Fruit fly (Drosophila melanogaster) whole organism, wandering third instar larva: ENCODE data around the gene CG43954.
A peak's percentile ranks its signal among the peaks of the same experiment; 100 is the strongest.

Experiments
- Abd-B ChIP-seq: fragments of >200 bp; optimal IDR thresholded peaks from 2 replicates; lab custom pipeline; 2017; ENCODE audit warnings: missing biosample characterization, missing genetic modification characterization
- CG32264 ChIP-seq: fragments of 200-800 bp; sonication (Bioruptor generic); optimal IDR thresholded peaks from 2 replicates; lab custom pipeline; 2016; ENCODE audit warnings: missing biosample characterization, missing genetic modification characterization
- CG9705 ChIP-seq: fragments of 200-800 bp; sonication (Bioruptor generic); optimal IDR thresholded peaks from 2 replicates; lab custom pipeline; 2018; ENCODE audit warnings: missing biosample characterization, mild to moderate bottlenecking, missing genetic modification characterization
- CrebA ChIP-seq: fragments of 200-800 bp; sonication (Bioruptor generic); optimal IDR thresholded peaks from 2 replicates; lab custom pipeline; 2016; ENCODE audit warnings: missing biosample characterization, mild to moderate bottlenecking, missing genetic modification characterization, borderline replicate concordance
- Dfd ChIP-seq: fragments of >200 bp; optimal IDR thresholded peaks from 2 replicates; lab custom pipeline; 2017; ENCODE audit warnings: missing biosample characterization, missing genetic modification characterization
- Dif ChIP-seq: fragments of 200-275, 200-300 bp; sonication (Bioruptor generic); optimal IDR thresholded peaks from 2 replicates; lab custom pipeline; 2018; ENCODE audit warnings: missing biosample characterization, missing genetic modification characterization; ENCODE audit not compliant: partially characterized antibody
- GATAd ChIP-seq: sonication (Bioruptor generic); optimal IDR thresholded peaks from 2 replicates; lab custom pipeline; 2016; ENCODE audit warnings: missing biosample characterization, missing genetic modification characterization
- HLH106 ChIP-seq: fragments of 200-800 bp; optimal IDR thresholded peaks from 3 replicates; lab custom pipeline; 2019; ENCODE audit warnings: missing biosample characterization, mild to moderate bottlenecking, missing genetic modification characterization, moderate library complexity
- Hnf4 ChIP-seq: fragments of 200-800 bp; sonication (Bioruptor generic); optimal IDR thresholded peaks from 2 replicates; lab custom pipeline; 2016; ENCODE audit warnings: missing biosample characterization, mild to moderate bottlenecking, missing genetic modification characterization
- Hr78 ChIP-seq: fragments of >200 bp; optimal IDR thresholded peaks from 2 replicates; lab custom pipeline; 2017; ENCODE audit warnings: missing biosample characterization, missing genetic modification characterization
- Hr83 ChIP-seq: fragments of 200-300 bp; sonication (Bioruptor generic); optimal IDR thresholded peaks from 2 replicates; lab custom pipeline; 2016; ENCODE audit warnings: missing biosample characterization, mild to moderate bottlenecking, missing genetic modification characterization, moderate library complexity; ENCODE audit not compliant: poor library complexity, severe bottlenecking
- Jra ChIP-seq: sonication (Bioruptor generic); optimal IDR thresholded peaks from 2 replicates; lab custom pipeline; 2016; ENCODE audit warnings: missing biosample characterization, missing genetic modification characterization
- Mio ChIP-seq: sonication (Bioruptor generic); optimal IDR thresholded peaks from 2 replicates; lab custom pipeline; 2016; ENCODE audit warnings: missing biosample characterization, missing genetic modification characterization
- Myc ChIP-seq: fragments of >200 bp; optimal IDR thresholded peaks from 2 replicates; lab custom pipeline; 2017
- N ChIP-seq: fragments of >200 bp; optimal IDR thresholded peaks from 2 replicates; lab custom pipeline; 2018; ENCODE audit warnings: missing biosample characterization, missing external identifiers, missing genetic modification characterization
- OdsH ChIP-seq: fragments of 200-800 bp; sonication (Bioruptor generic); optimal IDR thresholded peaks from 2 replicates; lab custom pipeline; 2016; ENCODE audit warnings: missing biosample characterization, mild to moderate bottlenecking, missing genetic modification characterization
- Rel ChIP-seq, 2 experiments: fragments of 200-800 bp; sonication (Bioruptor generic) in 1 of 2; optimal IDR thresholded peaks; 2 replicates in 1 of 2; 3 replicates in 1 of 2; lab custom pipeline; 2016 to 2019; ENCODE audit warnings: mild to moderate bottlenecking in 2 of 2, missing biosample characterization in 2 of 2, missing genetic modification characterization in 2 of 2, moderate library complexity in 1 of 2
- Sp1 ChIP-seq: fragments of 200-800 bp; sonication (Bioruptor generic); optimal IDR thresholded peaks from 3 replicates; lab custom pipeline; 2019; ENCODE audit warnings: missing biosample characterization, mild to moderate bottlenecking, missing genetic modification characterization, moderate library complexity
- Vsx2 ChIP-seq: fragments of 200-300, 225-300 bp; sonication (Bioruptor generic); optimal IDR thresholded peaks from 2 replicates; lab custom pipeline; 2018; ENCODE audit warnings: missing biosample characterization, missing genetic modification characterization; ENCODE audit not compliant: partially characterized antibody
- br ChIP-seq: fragments of 200-800 bp; sonication (Bioruptor generic); optimal IDR thresholded peaks from 2 replicates; lab custom pipeline; 2016; ENCODE audit warnings: missing biosample characterization, missing genetic modification characterization
- brk ChIP-seq: fragments of 200-800 bp; sonication (Bioruptor generic); optimal IDR thresholded peaks from 2 replicates; lab custom pipeline; 2016; ENCODE audit warnings: missing biosample characterization, mild to moderate bottlenecking, missing genetic modification characterization
- dl ChIP-seq, 2 experiments: fragments of 175-275, 200-275 bp in 1 of 2; fragments of 200-275 bp in 1 of 2; sonication (Bioruptor generic); optimal IDR thresholded peaks; lab custom pipeline; 2018; ENCODE audit warnings: mild to moderate bottlenecking in 2 of 2, missing biosample characterization in 2 of 2, missing genetic modification characterization in 2 of 2, moderate library complexity in 2 of 2; ENCODE audit not compliant: partially characterized antibody in 2 of 2, insufficient read depth in 1 of 2
- dmrt93B ChIP-seq: fragments of 200-800 bp; sonication (Bioruptor generic); optimal IDR thresholded peaks from 2 replicates; lab custom pipeline; 2018; ENCODE audit warnings: missing biosample characterization, mild to moderate bottlenecking, missing genetic modification characterization
- dsf ChIP-seq: sonication (Bioruptor generic); optimal IDR thresholded peaks from 2 replicates; lab custom pipeline; 2016; ENCODE audit warnings: missing biosample characterization, missing genetic modification characterization, borderline replicate concordance
- ey ChIP-seq: fragments of 200-800 bp; sonication (Bioruptor generic); optimal IDR thresholded peaks from 2 replicates; lab custom pipeline; 2016; ENCODE audit warnings: missing biosample characterization, missing genetic modification characterization
- foxo ChIP-seq, 2 experiments: fragments of 200-800 bp; sonication (Bioruptor generic); optimal IDR thresholded peaks; 2 replicates in 1 of 2; 3 replicates in 1 of 2; lab custom pipeline; 2016 to 2017; ENCODE audit warnings: missing biosample characterization in 2 of 2, missing genetic modification characterization in 2 of 2
- fru ChIP-seq: fragments of 200-800 bp; sonication (Bioruptor generic); optimal IDR thresholded peaks from 3 replicates; lab custom pipeline; 2016; ENCODE audit warnings: missing biosample characterization, mild to moderate bottlenecking, missing genetic modification characterization
- h ChIP-seq: fragments of 200-800 bp; sonication (Bioruptor generic); optimal IDR thresholded peaks from 3 replicates; lab custom pipeline; 2016; ENCODE audit warnings: missing biosample characterization, mild to moderate bottlenecking, missing genetic modification characterization
- jim ChIP-seq: fragments of 175-275, 200-325 bp; sonication (Bioruptor generic); optimal IDR thresholded peaks from 2 replicates; lab custom pipeline; 2016; ENCODE audit warnings: missing biosample characterization, mild to moderate bottlenecking, missing genetic modification characterization
- lola ChIP-seq: fragments of >200 bp; optimal IDR thresholded peaks from 2 replicates; lab custom pipeline; 2017; ENCODE audit warnings: missing biosample characterization, missing genetic modification characterization
- pan ChIP-seq: fragments of >200 bp; optimal IDR thresholded peaks from 2 replicates; lab custom pipeline; 2017
- psq ChIP-seq: fragments of 200-800 bp; sonication (Bioruptor generic); optimal IDR thresholded peaks from 3 replicates; lab custom pipeline; 2017; ENCODE audit warnings: missing biosample characterization, mild to moderate bottlenecking, missing genetic modification characterization, moderate library complexity
- rgr ChIP-seq: fragments of 200-800 bp; sonication (Bioruptor generic); optimal IDR thresholded peaks from 3 replicates; lab custom pipeline; 2016; ENCODE audit warnings: missing biosample characterization, mild to moderate bottlenecking, missing genetic modification characterization
- sage ChIP-seq: fragments of 200-800 bp; sonication (Bioruptor generic); optimal IDR thresholded peaks from 2 replicates; lab custom pipeline; 2016; ENCODE audit warnings: missing biosample characterization, mild to moderate bottlenecking, missing genetic modification characterization
- sv ChIP-seq: fragments of 200-800 bp; sonication (Bioruptor generic); optimal IDR thresholded peaks from 3 replicates; lab custom pipeline; 2016; ENCODE audit warnings: missing biosample characterization, missing genetic modification characterization
- tai ChIP-seq: sonication (Bioruptor generic); optimal IDR thresholded peaks from 2 replicates; lab custom pipeline; 2016; ENCODE audit warnings: missing biosample characterization, missing genetic modification characterization
- usp ChIP-seq: fragments of >200 bp; optimal IDR thresholded peaks from 2 replicates; lab custom pipeline; 2017; ENCODE audit warnings: missing biosample characterization, missing genetic modification characterization
- woc ChIP-seq: sonication (Bioruptor generic); optimal IDR thresholded peaks from 2 replicates; lab custom pipeline; 2016; ENCODE audit warnings: missing biosample characterization, mild to moderate bottlenecking, missing genetic modification characterization

The CG43954 gene

dm6 chr3L:16652531-16652930, 58.9 kb downstream of the CG43954 start:
- no peak for TF ChIP-seq Sp1 (GFP tag; lab: Kevin White, UChicago)
- no peak for TF ChIP-seq CG32264 (GFP tag; lab: Kevin White, UChicago)
- no peak for TF ChIP-seq woc (GFP tag; lab: Kevin White, UChicago)
- no peak for TF ChIP-seq Vsx2 (GFP tag; lab: Kevin White, UChicago)
- TF ChIP-seq Abd-B (GFP tag; lab: Kevin White, UChicago), result no peak
- TF ChIP-seq rgr (GFP tag; lab: Kevin White, UChicago), result no peak
- no peak for TF ChIP-seq N
- no peak for TF ChIP-seq OdsH (GFP tag; lab: Kevin White, UChicago)
- TF ChIP-seq GATAd, result no peak
- no peak for TF ChIP-seq foxo (GFP tag; optimal IDR thresholded peaks at IDR 0.05; lab: Kevin White, UChicago)
- no peak for TF ChIP-seq psq
- TF ChIP-seq tai (GFP tag; lab: Kevin White, UChicago), result no peak
- TF ChIP-seq, all 38 proteins: peak for 0

- no peak for TF ChIP-seq usp (GFP tag; lab: Kevin White, UChicago)
- TF ChIP-seq Dif, result peak; percentile 5
- TF ChIP-seq CG32264 (GFP tag; lab: Kevin White, UChicago), result no peak
Observed at dm6 chr3L:16651127-16651526, 60.4 kb downstream of the CG43954 start.

- TF ChIP-seq N, result no peak
- no peak for TF ChIP-seq Hr83 (GFP tag; lab: Kevin White, UChicago)
- TF ChIP-seq sage, result no peak
- no peak for TF ChIP-seq usp (GFP tag; lab: Kevin White, UChicago)
- no peak for TF ChIP-seq OdsH (GFP tag; lab: Kevin White, UChicago)
- TF ChIP-seq, all 38 proteins: peak for 0
Observed at dm6 chr3L:16650078-16650477, 61.4 kb downstream of the CG43954 start.

- TF ChIP-seq CG9705 (GFP tag; lab: Kevin White, UChicago), result peak; percentile 51
- peak; percentile 39 for TF ChIP-seq psq
- peak; percentile 24 for TF ChIP-seq dmrt93B (GFP tag; lab: Kevin White, UChicago)
- peak in 1 of 2 experiments; percentile 78 for TF ChIP-seq foxo (GFP tag; optimal IDR thresholded peaks at IDR 0.05; lab: Kevin White, UChicago)
- TF ChIP-seq Hr78 (GFP tag; lab: Kevin White, UChicago), result no peak
- peak; percentile 78 for TF ChIP-seq Hr83 (GFP tag; lab: Kevin White, UChicago)
- TF ChIP-seq Abd-B (GFP tag; lab: Kevin White, UChicago), result no peak
- no peak for TF ChIP-seq Dfd (GFP tag; lab: Kevin White, UChicago)
- TF ChIP-seq GATAd, result no peak
- peak; percentile 22 for TF ChIP-seq brk (GFP tag; lab: Kevin White, UChicago)
- peak; percentile 46 for TF ChIP-seq HLH106 (tag; lab: Kevin White, UChicago)
- TF ChIP-seq lola (GFP tag; lab: Kevin White, UChicago), result no peak
- TF ChIP-seq sv (GFP tag; lab: Kevin White, UChicago), result peak; percentile 27
- TF ChIP-seq dsf (GFP tag; lab: Kevin White, UChicago), result peak; percentile 1
- TF ChIP-seq Dif, result no peak
- peak; percentile 18 for TF ChIP-seq jim (GFP tag; lab: Kevin White, UChicago)
- TF ChIP-seq fru (GFP tag; lab: Kevin White, UChicago), result peak; percentile 72
- peak; percentile 93 for TF ChIP-seq Hnf4 (GFP tag; lab: Kevin White, UChicago)
- no peak for TF ChIP-seq Vsx2 (GFP tag; lab: Kevin White, UChicago)
- no peak for TF ChIP-seq Rel (GFP tag; optimal IDR thresholded peaks at IDR 0.05; lab: Kevin White, UChicago)
- peak; percentile 51 for TF ChIP-seq Rel (tag; optimal IDR thresholded peaks at IDR 0.05; lab: Kevin White, UChicago)
- TF ChIP-seq usp (GFP tag; lab: Kevin White, UChicago), result no peak
- TF ChIP-seq OdsH (GFP tag; lab: Kevin White, UChicago), result peak; percentile 58
- TF ChIP-seq tai (GFP tag; lab: Kevin White, UChicago), result peak; percentile 60
- no peak for TF ChIP-seq N
- no peak for TF ChIP-seq pan (lab: Kevin White, UChicago)
- no peak for TF ChIP-seq sage
- peak; percentile 53 for TF ChIP-seq ey (GFP tag; lab: Kevin White, UChicago)
- TF ChIP-seq woc (GFP tag; lab: Kevin White, UChicago), result peak; percentile 28
- TF ChIP-seq dl (GFP tag; optimal IDR thresholded peaks at IDR 0.05; lab: Kevin White, UChicago; ENCODE audit: insufficient read depth in 1 of 2, partially characterized antibody in 2 of 2), result peak in 1 of 2 experiments; percentile 51
- peak; percentile 30 for TF ChIP-seq Mio (GFP tag; lab: Kevin White, UChicago)
- peak; percentile 40 for TF ChIP-seq Myc (lab: Kevin White, UChicago)
- peak; percentile 80 for TF ChIP-seq rgr (GFP tag; lab: Kevin White, UChicago)
- TF ChIP-seq Jra, result peak; percentile 86
- no peak for TF ChIP-seq CG32264 (GFP tag; lab: Kevin White, UChicago)
- peak; percentile 59 for TF ChIP-seq br (GFP tag; lab: Kevin White, UChicago)
- TF ChIP-seq Sp1 (GFP tag; lab: Kevin White, UChicago), result peak; percentile 60
- TF ChIP-seq CrebA (GFP tag; lab: Kevin White, UChicago), result no peak
- peak; percentile 86 for TF ChIP-seq h (GFP tag; lab: Kevin White, UChicago)
Observed at dm6 chr3L:16647578-16648113, 63.8 kb downstream of the CG43954 start, which contains the start of gene Abl. TSS of gene Abl (minus strand) at chr3L:16647882.
